Fruit fly (Drosophila melanogaster): ENCODE results near the gene CG6650.
A peak's percentile ranks its signal among the peaks of the same experiment; 100 is the strongest.

Gene CG6650

DNA sequence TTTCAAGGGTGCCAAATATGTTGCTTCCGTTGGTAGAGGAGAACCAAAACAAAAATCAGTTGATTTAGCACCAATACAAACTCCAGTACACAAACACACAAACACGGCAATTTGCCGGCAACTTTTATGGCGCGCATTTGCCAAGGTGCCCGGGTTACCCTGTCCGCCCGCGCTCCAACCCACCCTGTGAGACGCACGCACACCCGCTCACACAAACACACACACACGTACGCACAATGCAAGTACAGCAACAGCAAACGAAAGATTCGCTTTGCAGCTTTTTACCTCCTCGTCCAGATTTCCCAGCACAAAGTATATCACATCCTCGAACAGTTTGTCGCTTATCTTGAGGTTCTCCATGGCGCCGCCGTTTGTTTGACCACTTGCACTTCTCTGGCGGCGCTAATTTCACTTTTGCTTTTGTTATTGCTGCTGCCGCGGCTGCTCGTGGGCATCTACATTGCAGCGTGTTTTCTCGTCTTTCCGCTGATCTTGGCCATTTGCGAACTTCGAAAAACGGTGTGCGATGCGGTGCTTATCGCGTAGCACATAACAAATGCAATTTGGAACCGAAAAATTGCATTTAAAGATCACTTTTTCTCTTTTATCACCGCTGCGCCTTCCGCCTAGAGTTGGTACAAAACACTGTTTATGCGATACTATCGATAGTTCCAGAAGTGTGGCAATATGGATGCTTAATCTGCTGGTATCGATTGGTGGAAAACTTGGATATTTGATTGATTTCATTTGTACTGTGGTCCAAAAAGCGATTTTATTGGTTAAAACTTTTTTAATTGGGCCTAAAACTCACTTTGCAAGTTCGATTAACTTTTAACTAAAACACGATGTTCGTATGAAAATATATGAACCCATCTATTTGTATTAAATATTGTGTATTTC, 2.5 kb upstream of the CG6650 start, which contains the start of gene Ptip (continued):
- TF ChIP-seq Mad (GFP tag; optimal IDR thresholded peaks at IDR 0.05) (no peak), Dfd (GFP tag; optimal IDR thresholded peaks at IDR 0.05) (no peak), az2 (GFP tag; optimal IDR thresholded peaks at IDR 0.05) (no peak), crp (GFP tag; optimal IDR thresholded peaks at IDR 0.05) (no peak), sim (GFP tag; IDR thresholded peaks at IDR 0.05) (no peak), NC2α (GFP tag; optimal IDR thresholded peaks at IDR 0.05) (no peak), CG7987 (GFP tag; optimal IDR thresholded peaks at IDR 0.05) (peak; percentile 76), nerfin-2 (GFP tag; IDR thresholded peaks at IDR 0.05; ENCODE audit: partially characterized antibody) (peak; percentile 93), C15 (GFP tag; IDR thresholded peaks at IDR 0.05) (0 out of 3 replicates have a peak, but pooled peaks have one; percentile 43), CG12942 (GFP tag; optimal IDR thresholded peaks at IDR 0.05) (peak; percentile 17), cg (GFP tag; optimal IDR thresholded peaks at IDR 0.05) (peak; percentile 97), CG33213 (GFP tag; optimal IDR thresholded peaks at IDR 0.05) (peak; percentile 53), cad (GFP tag; optimal IDR thresholded peaks at IDR 0.05) (peak; percentile 95), CG10462 (GFP tag; optimal IDR thresholded peaks at IDR 0.05) (no peak), Mes4 (GFP tag; optimal IDR thresholded peaks at IDR 0.05) (no peak), CG4328 (GFP tag; optimal IDR thresholded peaks at IDR 0.05) (no peak), Bteb2 (GFP tag; optimal IDR thresholded peaks at IDR 0.05) (no peak), Oaz (GFP tag; IDR thresholded peaks at IDR 0.05) (no peak), CG14441 (GFP tag; IDR thresholded peaks at IDR 0.05) (no peak), yki (optimal IDR thresholded peaks at IDR 0.05) (no peak), Ssrp (tag; optimal IDR thresholded peaks at IDR 0.05) (no peak), bigmax (GFP tag; optimal IDR thresholded peaks at IDR 0.05) (peak; percentile 50), CG6765 (GFP tag; optimal IDR thresholded peaks at IDR 0.05) (peak; percentile 22), Ptx1 (GFP tag; IDR thresholded peaks at IDR 0.05) (no peak), CTCF (GFP tag; optimal IDR thresholded peaks at IDR 0.05) (no peak), CoRest (tag; optimal IDR thresholded peaks at IDR 0.05) (peak; percentile 47), knrl (GFP tag; IDR thresholded peaks at IDR 0.05; ENCODE audit: partially characterized antibody) (peak; percentile 97), CG9215 (GFP tag; IDR thresholded peaks at IDR 0.05) (no peak), pnt (GFP tag; optimal IDR thresholded peaks at IDR 0.05) (no peak), CG15514 (GFP tag; optimal IDR thresholded peaks at IDR 0.05) (peak; percentile 27), BtbVII (GFP tag; optimal IDR thresholded peaks at IDR 0.05) (no peak), trh (GFP tag; optimal IDR thresholded peaks at IDR 0.05) (no peak), CG10543 (GFP tag; optimal IDR thresholded peaks at IDR 0.05) (no peak), NfI (GFP tag; optimal IDR thresholded peaks at IDR 0.05) (peak; percentile 67), H2.0 (GFP tag; IDR thresholded peaks at IDR 0.05) (peak; percentile 39; the same call in 1 of the 2 replicates), nmo (GFP tag; optimal IDR thresholded peaks at IDR 0.05) (peak; percentile 64), CG4707 (GFP tag; optimal IDR thresholded peaks at IDR 0.05) (peak; percentile 99), ken (GFP tag; IDR thresholded peaks at IDR 0.05) (peak; percentile 56; the same call in 2 of the 3 replicates), CG17359 (tag; optimal IDR thresholded peaks at IDR 0.05) (no peak), CG10321 (GFP tag; IDR thresholded peaks at IDR 0.05) (no peak), CG10366 (GFP tag; IDR thresholded peaks at IDR 0.05) (peak; percentile 75), odd (GFP tag; optimal IDR thresholded peaks at IDR 0.05) (peak; percentile 34), CG15479 (GFP tag; optimal IDR thresholded peaks at IDR 0.05) (no peak), sd (tag; optimal IDR thresholded peaks at IDR 0.05) (no peak), CG9876 (GFP tag; optimal IDR thresholded peaks at IDR 0.05) (no peak), insv (GFP tag; optimal IDR thresholded peaks at IDR 0.05) (peak in 1 of 2 experiments; percentile 70), Dek (tag; optimal IDR thresholded peaks at IDR 0.05) (no peak), da (GFP tag; optimal IDR thresholded peaks at IDR 0.05) (no peak), CG7357 (GFP tag; IDR thresholded peaks at IDR 0.05) (no peak), CG9727 (GFP tag; optimal IDR thresholded peaks at IDR 0.05) (peak; percentile 13)

Data from whole organism, embryonic.